Fruit fly (Drosophila melanogaster) whole organism, adult: Measurements from ENCODE around the gene CG13003.

Experiments used
- CG1620 ChIP-seq: fragments of 200-800 bp; sonication (Bioruptor generic); optimal IDR thresholded peaks from 2 replicates; lab custom pipeline; 2016; ENCODE audit warnings: missing biosample characterization, missing genetic modification characterization
- toe ChIP-seq: fragments of 200-800 bp; sonication (Bioruptor generic); optimal IDR thresholded peaks from 2 replicates; lab custom pipeline; 2016; ENCODE audit warnings: missing biosample characterization, missing genetic modification characterization

- no peak for TF ChIP-seq CG1620 (GFP tag; lab: Kevin White, UChicago)
- TF ChIP-seq toe (GFP tag; lab: Kevin White, UChicago) = no peak
Measured at dm6 chrX:16809093-16809492, 67.3 kb downstream of the CG13003 start.
